Fruit fly (Drosophila melanogaster) whole organism, adult: Measurements from ENCODE around the gene numb.
A peak's percentile ranks its signal among the peaks of the same experiment; 100 is the strongest.

Source experiments
- CG11617 ChIP-seq: fragments of 200-800 bp; sonication (Bioruptor generic); optimal IDR thresholded peaks from 2 replicates; lab custom pipeline; 2017; ENCODE audit warnings: mild to moderate bottlenecking, missing biosample characterization, missing genetic modification reagents, missing genetic modification characterization
- CG12768 ChIP-seq: fragments of 200-800 bp; sonication (Bioruptor generic); optimal IDR thresholded peaks from 2 replicates; lab custom pipeline; 2017; ENCODE audit warnings: missing biosample characterization, missing genetic modification characterization, mild to moderate bottlenecking, moderate library complexity, missing genetic modification reagents
- CG14711 ChIP-seq: fragments of 200-800 bp; sonication (Bioruptor generic); optimal IDR thresholded peaks from 2 replicates; lab custom pipeline; 2018; ENCODE audit warnings: missing biosample characterization, mild to moderate bottlenecking, missing genetic modification characterization, moderate library complexity
- CG1620 ChIP-seq: fragments of 200-800 bp; sonication (Bioruptor generic); optimal IDR thresholded peaks from 2 replicates; lab custom pipeline; 2016; ENCODE audit warnings: missing biosample characterization, missing genetic modification characterization
- CG33017 ChIP-seq: fragments of 200-800 bp; sonication (Bioruptor generic); optimal IDR thresholded peaks from 2 replicates; lab custom pipeline; 2018; ENCODE audit warnings: missing biosample characterization, mild to moderate bottlenecking, missing genetic modification characterization, moderate library complexity
- CG5204 ChIP-seq: fragments of 200-800 bp; sonication (Bioruptor generic); optimal IDR thresholded peaks from 2 replicates; lab custom pipeline; 2016; ENCODE audit warnings: missing biosample characterization, missing genetic modification characterization
- CG7045 ChIP-seq: fragments of 200-800 bp; sonication (Bioruptor generic); optimal IDR thresholded peaks from 2 replicates; lab custom pipeline; 2017; ENCODE audit warnings: missing biosample characterization, mild to moderate bottlenecking, missing genetic modification characterization
- CG7101 ChIP-seq: fragments of 200-800 bp; sonication (Bioruptor generic); optimal IDR thresholded peaks from 2 replicates; lab custom pipeline; 2018; ENCODE audit warnings: missing biosample characterization, mild to moderate bottlenecking, missing genetic modification characterization, moderate library complexity
- Clk ChIP-seq: fragments of 200-800 bp; sonication (Bioruptor generic); optimal IDR thresholded peaks from 2 replicates; lab custom pipeline; 2017; ENCODE audit warnings: missing biosample characterization, missing genetic modification characterization
- Crg-1 ChIP-seq: fragments of 200-800 bp; sonication (Bioruptor generic); optimal IDR thresholded peaks from 2 replicates; lab custom pipeline; 2016; ENCODE audit warnings: missing biosample characterization, missing genetic modification characterization
- Hr96 ChIP-seq: fragments of 200-800 bp; sonication (Bioruptor generic); optimal IDR thresholded peaks from 2 replicates; lab custom pipeline; 2016; ENCODE audit warnings: missing biosample characterization, missing genetic modification characterization
- Mnt ChIP-seq: fragments of 200-800 bp; sonication (Bioruptor generic); optimal IDR thresholded peaks from 2 replicates; lab custom pipeline; 2016; ENCODE audit warnings: missing biosample characterization, mild to moderate bottlenecking, missing genetic modification characterization
- bab1 ChIP-seq: fragments of 200-800 bp; sonication (Bioruptor generic); optimal IDR thresholded peaks from 3 replicates; lab custom pipeline; 2019; ENCODE audit warnings: missing biosample characterization, mild to moderate bottlenecking, missing genetic modification characterization, moderate library complexity
- cic ChIP-seq: fragments of 200-800 bp; sonication (Bioruptor generic); optimal IDR thresholded peaks from 2 replicates; lab custom pipeline; 2017; ENCODE audit warnings: missing biosample characterization, mild to moderate bottlenecking, missing genetic modification characterization, moderate library complexity
- cnc ChIP-seq, 2 experiments: fragments of >200 bp; optimal IDR thresholded peaks; 2 replicates each; lab custom pipeline; 2017
- kay ChIP-seq: fragments of 200-800 bp; sonication (Bioruptor generic); peaks from one replicate; lab custom pipeline; 2016; ENCODE audit warnings: missing biosample characterization, missing genetic modification characterization, borderline replicate concordance
- ovo ChIP-seq: fragments of 200-800 bp; sonication (Bioruptor generic); optimal IDR thresholded peaks from 2 replicates; lab custom pipeline; 2016; ENCODE audit warnings: missing biosample characterization, missing genetic modification characterization
- pad ChIP-seq: fragments of 200-800 bp; sonication (Bioruptor generic); optimal IDR thresholded peaks from 3 replicates; lab custom pipeline; 2017; ENCODE audit warnings: missing biosample characterization, missing genetic modification characterization, mild to moderate bottlenecking, moderate library complexity, missing genetic modification reagents
- tj ChIP-seq: fragments of 200-800 bp; sonication (Bioruptor generic); optimal IDR thresholded peaks from 3 replicates; lab custom pipeline; 2017; ENCODE audit warnings: missing biosample characterization, mild to moderate bottlenecking, missing genetic modification characterization, moderate library complexity
- toe ChIP-seq: fragments of 200-800 bp; sonication (Bioruptor generic); optimal IDR thresholded peaks from 2 replicates; lab custom pipeline; 2016; ENCODE audit warnings: missing biosample characterization, missing genetic modification characterization

Gene numb

DNA sequence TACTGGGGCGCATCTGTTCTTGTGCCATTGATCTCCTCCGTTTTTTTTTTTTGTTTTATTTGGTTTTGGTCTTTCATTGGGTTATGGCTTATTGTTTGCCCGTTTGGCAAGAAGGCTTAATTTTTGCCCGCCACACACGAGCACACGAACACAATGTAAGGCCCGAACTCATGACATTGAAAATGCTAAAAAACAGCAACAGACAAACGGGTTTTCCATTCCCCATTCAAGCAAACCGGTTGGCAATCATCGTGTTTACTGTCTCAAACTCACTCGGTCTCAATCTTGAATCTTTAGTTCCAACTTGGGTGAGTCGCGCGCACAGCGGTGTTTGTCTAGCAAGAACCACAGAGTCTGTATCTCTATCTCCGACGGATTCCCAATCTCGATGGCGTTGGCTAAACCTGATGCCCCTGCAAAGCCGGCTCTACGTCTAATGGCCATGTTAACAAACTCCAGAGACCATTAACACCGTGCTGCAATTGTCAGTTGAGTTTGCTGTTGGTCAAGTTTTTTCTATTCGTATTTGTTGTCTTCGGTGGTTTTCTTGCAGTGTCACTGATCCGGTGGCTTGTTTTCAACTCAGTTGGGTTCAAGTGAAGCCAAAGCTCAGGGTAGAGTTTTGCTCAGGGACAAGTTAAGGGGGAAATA lies 71.4 kb downstream of the numb start:
- TF ChIP-seq Crg-1 (GFP tag; lab: Kevin White, UChicago) (no peak), CG1620 (GFP tag; lab: Kevin White, UChicago) (no peak), CG33017 (tag; lab: Kevin White, UChicago) (no peak), cnc (optimal IDR thresholded peaks at IDR 0.05; lab: Kevin White, UChicago) (no peak), CG7045 (GFP tag; lab: Kevin White, UChicago) (no peak), Clk (GFP tag; lab: Kevin White, UChicago) (no peak), cic (no peak), CG14711 (no peak), CG5204 (GFP tag; lab: Kevin White, UChicago) (no peak), Mnt (GFP tag; lab: Kevin White, UChicago) (no peak)

DNA sequence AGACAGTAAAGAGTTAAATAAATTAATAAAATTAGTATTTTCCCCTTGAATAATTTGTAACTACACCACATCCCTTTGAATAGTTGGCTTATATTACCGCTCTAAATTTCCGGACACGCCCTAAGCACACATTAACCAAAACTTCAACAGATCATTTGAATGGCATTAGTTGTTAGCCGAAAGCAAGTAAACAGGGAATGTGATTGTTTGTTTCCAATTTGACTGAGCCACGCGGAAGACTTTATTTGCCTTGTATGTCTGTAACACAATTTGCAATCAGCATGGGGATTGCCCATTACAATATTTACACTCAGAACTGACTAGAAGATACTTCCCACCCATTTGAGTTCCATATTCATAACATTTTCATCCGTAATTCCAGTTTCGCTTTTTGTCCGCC lies 72.4 kb downstream of the numb start:
- no peak for TF ChIP-seq CG1620 (GFP tag; lab: Kevin White, UChicago)
- TF ChIP-seq ovo (GFP tag; lab: Kevin White, UChicago), result no peak
- peak; percentile 40 for TF ChIP-seq kay (GFP tag; lab: Kevin White, UChicago)

DNA sequence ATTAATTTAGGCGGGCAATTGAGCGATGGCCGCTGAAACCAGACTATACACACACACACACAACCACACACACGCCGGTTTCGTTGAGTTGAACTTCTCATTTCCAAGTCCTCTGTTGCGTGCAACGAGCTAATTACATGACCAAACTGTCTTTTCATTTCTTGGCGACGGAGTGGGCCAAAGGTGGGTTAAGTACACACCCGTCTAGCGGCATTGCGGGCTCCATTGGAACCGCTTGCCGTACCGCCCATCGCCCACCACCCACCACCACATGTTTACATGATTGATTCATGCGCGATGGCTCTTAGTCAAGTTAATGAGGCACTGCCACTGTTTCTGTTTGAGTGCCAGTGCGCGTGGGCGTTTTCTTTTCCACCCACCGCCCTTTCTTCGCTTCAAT lies 73.2 kb downstream of the numb start:
- TF ChIP-seq kay (GFP tag; lab: Kevin White, UChicago) (no peak), toe (GFP tag; lab: Kevin White, UChicago) (no peak), cnc (optimal IDR thresholded peaks at IDR 0.05; lab: Kevin White, UChicago) (no peak), ovo (GFP tag; lab: Kevin White, UChicago) (no peak), CG12768 (GFP tag; lab: Kevin White, UChicago) (no peak), tj (GFP tag; lab: Kevin White, UChicago) (no peak), CG7101 (no peak), CG33017 (tag; lab: Kevin White, UChicago) (no peak), Hr96 (GFP tag; lab: Kevin White, UChicago) (no peak), Crg-1 (GFP tag; lab: Kevin White, UChicago) (no peak), Mnt (GFP tag; lab: Kevin White, UChicago) (no peak), bab1 (GFP tag; lab: Kevin White, UChicago) (no peak), CG11617 (GFP tag; lab: Kevin White, UChicago) (no peak), CG1620 (GFP tag; lab: Kevin White, UChicago) (no peak)

DNA sequence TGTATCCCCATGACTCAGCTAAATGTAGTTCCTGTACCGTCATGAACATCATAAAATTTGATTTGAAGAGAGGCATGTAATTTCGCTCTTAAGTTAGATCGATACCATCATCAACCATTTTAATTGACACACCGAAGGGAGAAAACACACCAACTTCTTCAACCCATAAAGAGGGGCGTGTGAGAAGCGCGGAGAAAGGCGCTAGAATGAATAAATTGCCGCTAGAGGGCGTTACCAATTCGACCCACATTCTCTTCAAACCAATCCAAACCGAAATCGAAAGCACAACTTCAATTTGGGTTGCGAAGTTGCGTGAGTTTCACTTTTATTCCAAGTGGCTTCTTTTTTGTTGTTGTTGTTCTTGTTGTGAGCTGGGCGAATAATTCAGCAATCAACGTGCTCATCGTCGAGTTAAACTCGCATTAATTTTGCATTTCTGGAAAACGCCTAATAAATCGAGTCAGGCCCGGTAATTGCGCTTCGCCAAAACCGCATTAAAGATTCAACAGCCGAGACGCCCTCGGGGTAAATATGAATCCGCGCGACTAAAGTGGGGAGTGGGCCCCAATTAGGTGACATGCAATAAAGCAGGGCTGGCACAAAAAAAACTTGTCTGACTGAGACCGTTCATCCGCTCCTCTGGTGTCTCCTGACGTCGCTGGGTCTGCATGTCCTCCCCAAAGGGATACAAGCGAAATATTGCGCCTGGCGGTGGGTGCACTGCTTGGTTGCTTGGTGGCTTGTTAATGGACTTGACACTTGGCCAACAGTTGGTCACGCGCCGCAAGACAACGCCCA lies 75.3 kb downstream of the numb start:
- TF ChIP-seq CG7045 (GFP tag; lab: Kevin White, UChicago) (no peak), kay (GFP tag; lab: Kevin White, UChicago) (peak; percentile 49), Hr96 (GFP tag; lab: Kevin White, UChicago) (no peak), CG7101 (no peak), ovo (GFP tag; lab: Kevin White, UChicago) (no peak), CG14711 (no peak), Crg-1 (GFP tag; lab: Kevin White, UChicago) (no peak), cnc (optimal IDR thresholded peaks at IDR 0.05; lab: Kevin White, UChicago) (peak in 1 of 2 experiments; percentile 8), bab1 (GFP tag; lab: Kevin White, UChicago) (no peak), Clk (GFP tag; lab: Kevin White, UChicago) (no peak), CG5204 (GFP tag; lab: Kevin White, UChicago) (no peak), pad (GFP tag; lab: Kevin White, UChicago) (no peak), CG12768 (GFP tag; lab: Kevin White, UChicago) (no peak)

DNA sequence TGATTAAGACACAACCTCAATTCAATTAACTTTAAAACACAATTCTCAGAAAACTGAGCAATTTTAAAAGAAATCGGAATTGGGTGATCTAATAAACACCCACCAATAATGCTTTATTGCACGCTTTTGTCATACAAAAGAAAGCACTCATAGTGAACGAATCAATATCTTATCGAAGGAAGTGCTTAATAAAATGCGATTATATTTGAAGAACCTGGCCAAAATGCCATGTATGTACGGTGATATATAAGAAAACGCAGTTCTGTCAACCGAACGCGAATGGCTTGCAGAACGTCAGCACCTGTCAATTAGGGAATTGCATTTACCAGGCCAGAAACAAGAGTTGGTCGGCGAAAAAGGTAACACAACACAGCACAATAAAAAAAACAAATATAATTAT lies 76.5 kb downstream of the numb start:
- TF ChIP-seq CG5204 (GFP tag; lab: Kevin White, UChicago) (no peak), Mnt (GFP tag; lab: Kevin White, UChicago) (peak; percentile 26), cic (peak; percentile 48), tj (GFP tag; lab: Kevin White, UChicago) (no peak), CG33017 (tag; lab: Kevin White, UChicago) (peak; percentile 15), kay (GFP tag; lab: Kevin White, UChicago) (peak; percentile 9)
